Fruit fly (Drosophila melanogaster) S2 (cell line): Measurements from ENCODE around the gene CG14932.

Source experiments
- CG8478 ChIP-seq: fragments of >200 bp; optimal IDR thresholded peaks from 2 replicates; lab custom pipeline; 2018
- CTCF ChIP-seq, 2 experiments: fragments of >200 bp; optimal IDR thresholded peaks; 2 replicates each; lab custom pipeline; 2018

- TF ChIP-seq CG8478 (lab: Kevin White, UChicago) (no peak), CTCF (optimal IDR thresholded peaks at IDR 0.05; lab: Kevin White, UChicago) (no peak)
These were observed 23.3 kb downstream of the CG14932 start for dm6 chr2L:11812781-11813664.
